Worm (Caenorhabditis elegans) whole organism, L4 larva: ENCODE measurements around the gene R05D3.8.

Experiments
- D1046.2 ChIP-seq: fragments of 200-800 bp; sonication (Bioruptor generic); IDR thresholded peaks from 2 replicates; pipeline ENCODE4 v1.3.6; 2022; ENCODE audit warnings: missing genetic modification characterization, missing compliant biosample characterization
- F10B5.3 ChIP-seq: sonication (generic microtip); optimal IDR thresholded peaks from 2 replicates; lab custom pipeline; 2016; ENCODE audit warnings: mild to moderate bottlenecking, missing genetic modification characterization, missing compliant biosample characterization
- F26F4.8 ChIP-seq: fragments of 200-800 bp; sonication (Bioruptor generic); conservative IDR thresholded peaks from 2 replicates; pipeline ENCODE4 v1.3.6; 2022; ENCODE audit warnings: missing genetic modification characterization, missing compliant biosample characterization
- R02D3.7 ChIP-seq: fragments of 150-350 bp; sonication (generic microtip); optimal IDR thresholded peaks from 3 replicates; lab custom pipeline; 2014; ENCODE audit warnings: missing biosample characterization, missing genetic modification characterization
- T26A8.4 ChIP-seq: fragments of 200-800 bp; sonication (Bioruptor generic); IDR thresholded peaks from 2 replicates; pipeline ENCODE4 v1.3.6; 2022; ENCODE audit warnings: missing genetic modification characterization, missing compliant biosample characterization
- Y105C5A.15 ChIP-seq: fragments of 200-800 bp; sonication (Bioruptor generic); IDR thresholded peaks from 2 replicates; pipeline ENCODE4 v1.3.6; 2022; ENCODE audit warnings: missing genetic modification characterization, missing compliant biosample characterization
- ZK546.5 ChIP-seq, 2 experiments: sonication (generic microtip); optimal IDR thresholded peaks; 2 replicates each; lab custom pipeline; 2017; ENCODE audit warnings: missing biosample characterization in 2 of 2, missing genetic modification characterization in 2 of 2
- aha-1 ChIP-seq: fragments of 150-350 bp; peaks from one replicate; lab custom pipeline; 2014; ENCODE audit warnings: missing biosample characterization, missing genetic modification characterization
- ceh-20 ChIP-seq: fragments of 200-800 bp; sonication (Bioruptor generic); IDR thresholded peaks from 2 replicates; pipeline ENCODE4 v1.3.6; 2022; ENCODE audit warnings: missing genetic modification reagents, missing genetic modification characterization, missing compliant biosample characterization
- ceh-32 ChIP-seq: sonication (generic microtip); optimal IDR thresholded peaks from 2 replicates; lab custom pipeline; 2016; ENCODE audit warnings: mild to moderate bottlenecking, missing genetic modification characterization, missing compliant biosample characterization; ENCODE audit not compliant: poor library complexity
- cey-2 ChIP-seq: sonication (generic microtip); optimal IDR thresholded peaks from 3 replicates; lab custom pipeline; 2017; ENCODE audit warnings: missing genetic modification characterization, mild to moderate bottlenecking, missing compliant biosample characterization, antibody characterized with exemption, borderline replicate concordance; ENCODE audit not compliant: insufficient read depth
- daf-16 ChIP-seq, 3 experiments: sonication (generic microtip); optimal IDR thresholded peaks; 2 replicates each; lab custom pipeline; 2016 to 2017; ENCODE audit warnings: missing genetic modification characterization in 3 of 3, missing genetic modification reagents in 3 of 3, mild to moderate bottlenecking in 2 of 3, missing compliant biosample characterization in 2 of 3, missing biosample characterization in 1 of 3, moderate library complexity in 1 of 3
- dmd-6 ChIP-seq: fragments of 200-800 bp; sonication (Bioruptor generic); IDR thresholded peaks from 2 replicates; pipeline ENCODE4 v1.3.6; 2022; ENCODE audit warnings: missing genetic modification reagents, missing genetic modification characterization, missing compliant biosample characterization
- dmd-8 ChIP-seq: fragments of 200-800 bp; sonication (Bioruptor generic); IDR thresholded peaks from 2 replicates; pipeline ENCODE4 v1.3.6; 2022; ENCODE audit warnings: missing genetic modification characterization, missing compliant biosample characterization
- dpl-1 ChIP-seq: fragments of 150-350 bp; optimal IDR thresholded peaks from 2 replicates; lab custom pipeline; 2014; ENCODE audit warnings: missing biosample characterization, missing genetic modification reagents, missing genetic modification characterization
- duxl-1 ChIP-seq: sonication (generic microtip); optimal IDR thresholded peaks from 2 replicates; lab custom pipeline; 2016; ENCODE audit warnings: mild to moderate bottlenecking, missing genetic modification characterization, moderate library complexity, missing compliant biosample characterization; ENCODE audit not compliant: poor library complexity
- dve-1 ChIP-seq: sonication (generic microtip); optimal IDR thresholded peaks from 2 replicates; lab custom pipeline; 2017; ENCODE audit warnings: antibody characterized with exemption, mild to moderate bottlenecking, missing genetic modification characterization, missing compliant biosample characterization; ENCODE audit not compliant: insufficient read depth
- egl-43 ChIP-seq: fragments of 200-800 bp; sonication (Bioruptor generic); IDR thresholded peaks from 2 replicates; pipeline ENCODE4 v1.3.6; 2022; ENCODE audit warnings: missing genetic modification reagents, missing genetic modification characterization, missing compliant biosample characterization
- hif-1 ChIP-seq, 2 experiments: sonication (generic microtip); optimal IDR thresholded peaks; 2 replicates each; lab custom pipeline; 2016 to 2017; ENCODE audit warnings: missing compliant biosample characterization in 2 of 2, missing genetic modification characterization in 2 of 2, missing genetic modification reagents in 2 of 2, missing genotype in 2 of 2, mild to moderate bottlenecking in 1 of 2
- hlh-11 ChIP-seq: fragments of 200-800 bp; sonication (Bioruptor generic); optimal IDR thresholded peaks from 2 replicates; lab custom pipeline; 2018; ENCODE audit warnings: mild to moderate bottlenecking, missing genetic modification characterization, missing compliant biosample characterization
- hmg-1.1 ChIP-seq: fragments of 200-800 bp; sonication (Bioruptor generic); IDR thresholded peaks from 2 replicates; pipeline ENCODE4 v1.3.6; 2022; ENCODE audit warnings: missing genetic modification reagents, missing genetic modification characterization, missing compliant biosample characterization
- jun-1 ChIP-seq: fragments of 150-350 bp; optimal IDR thresholded peaks from 2 replicates; lab custom pipeline; 2014; ENCODE audit warnings: missing biosample characterization, missing genetic modification reagents, missing genetic modification characterization
- lin-1 ChIP-seq: fragments of 200-800 bp; sonication (Bioruptor generic); IDR thresholded peaks from 2 replicates; pipeline ENCODE4 v1.3.6; 2022; ENCODE audit warnings: missing genetic modification reagents, missing genetic modification characterization, missing compliant biosample characterization
- lin-15B ChIP-seq: fragments of 150-350 bp; sonication (generic microtip); optimal IDR thresholded peaks from 3 replicates; lab custom pipeline; 2014; ENCODE audit warnings: missing biosample characterization, missing genetic modification characterization
- lin-29 ChIP-seq: fragments of 200-800 bp; sonication (Bioruptor generic); IDR thresholded peaks from 2 replicates; pipeline ENCODE4 v1.3.6; 2022; ENCODE audit warnings: missing genetic modification reagents, missing genetic modification characterization, missing compliant biosample characterization
- madf-5 ChIP-seq, 2 experiments: fragments of 200-800 bp; sonication (Bioruptor generic); IDR thresholded peaks; 2 replicates each; pipeline ENCODE4 v1.3.6; 2022; ENCODE audit warnings: missing compliant biosample characterization in 2 of 2, missing genetic modification characterization in 2 of 2
- mdl-1 ChIP-seq, 2 experiments: fragments of 150-350 bp in 1 of 2; sonication (generic microtip) in 1 of 2; optimal IDR thresholded peaks; 2 replicates each; lab custom pipeline; 2014 to 2017; ENCODE audit warnings: missing biosample characterization in 2 of 2, missing genetic modification characterization in 2 of 2
- mdt-29 ChIP-seq: fragments of 200-800 bp; sonication (Bioruptor generic); IDR thresholded peaks from 2 replicates; pipeline ENCODE4 v1.3.6; 2022; ENCODE audit warnings: missing genetic modification reagents, missing genetic modification characterization, missing compliant biosample characterization
- mes-2 ChIP-seq: sonication (generic microtip); optimal IDR thresholded peaks from 2 replicates; lab custom pipeline; 2016; ENCODE audit warnings: missing genotype, mild to moderate bottlenecking, missing genetic modification characterization, missing compliant biosample characterization; ENCODE audit not compliant: poor library complexity, severe bottlenecking
- nhr-102 ChIP-seq: sonication (generic microtip); optimal IDR thresholded peaks from 2 replicates; lab custom pipeline; 2016; ENCODE audit warnings: mild to moderate bottlenecking, missing genetic modification characterization, moderate library complexity, missing compliant biosample characterization
- nhr-11 ChIP-seq: fragments of 150-350 bp; optimal IDR thresholded peaks from 2 replicates; lab custom pipeline; 2014; ENCODE audit warnings: missing biosample characterization, missing genetic modification characterization
- nhr-237 ChIP-seq: sonication (generic microtip); optimal IDR thresholded peaks from 2 replicates; lab custom pipeline; 2017; ENCODE audit warnings: missing biosample characterization, missing genetic modification characterization
- nhr-28 ChIP-seq: fragments of 150-350 bp; optimal IDR thresholded peaks from 2 replicates; lab custom pipeline; 2014; ENCODE audit warnings: missing biosample characterization, missing genetic modification characterization
- nhr-41 ChIP-seq: fragments of 200-800 bp; sonication (Bioruptor generic); IDR thresholded peaks from 2 replicates; pipeline ENCODE4 v1.3.6; 2022; ENCODE audit warnings: missing genetic modification reagents, missing genetic modification characterization, missing compliant biosample characterization
- nhr-42 ChIP-seq: fragments of 200-800 bp; sonication (Bioruptor generic); IDR thresholded peaks from 2 replicates; pipeline ENCODE4 v1.3.6; 2022; ENCODE audit warnings: missing genetic modification characterization, missing compliant biosample characterization
- nhr-48 ChIP-seq: sonication (generic microtip); optimal IDR thresholded peaks from 2 replicates; lab custom pipeline; 2016; ENCODE audit warnings: mild to moderate bottlenecking, missing genetic modification characterization, missing compliant biosample characterization
- nhr-6 ChIP-seq: fragments of 150-350 bp; optimal IDR thresholded peaks from 2 replicates; lab custom pipeline; 2014; ENCODE audit warnings: missing biosample characterization, missing genetic modification characterization
- rbr-2 ChIP-seq: sonication (generic microtip); optimal IDR thresholded peaks from 2 replicates; lab custom pipeline; 2016; ENCODE audit warnings: missing genotype, missing genetic modification characterization, missing compliant biosample characterization
- saeg-2 ChIP-seq: fragments of 200-800 bp; sonication (Bioruptor generic); IDR thresholded peaks from 2 replicates; pipeline ENCODE4 v1.3.6; 2022; ENCODE audit warnings: missing genetic modification reagents, missing genetic modification characterization, missing compliant biosample characterization
- snpc-1.2 ChIP-seq: fragments of 200-800 bp; sonication (Bioruptor generic); IDR thresholded peaks from 2 replicates; pipeline ENCODE4 v1.3.6; 2022; ENCODE audit warnings: missing genetic modification reagents, missing genetic modification characterization, missing compliant biosample characterization
- snpc-4 ChIP-seq: fragments of 150-350 bp; optimal IDR thresholded peaks from 2 replicates; lab custom pipeline; 2014; ENCODE audit warnings: missing biosample characterization, missing genetic modification characterization
- spr-1 ChIP-seq: sonication (generic microtip); optimal IDR thresholded peaks from 2 replicates; lab custom pipeline; 2016; ENCODE audit warnings: mild to moderate bottlenecking, missing genetic modification characterization, missing compliant biosample characterization
- spr-3 ChIP-seq: fragments of 200-800 bp; sonication (Bioruptor generic); optimal IDR thresholded peaks from 2 replicates; lab custom pipeline; 2018; ENCODE audit warnings: mild to moderate bottlenecking, missing genetic modification characterization, missing compliant biosample characterization
- tag-97 ChIP-seq: fragments of 200-800 bp; sonication (Bioruptor generic); IDR thresholded peaks from 2 replicates; pipeline ENCODE4 v1.3.6; 2022; ENCODE audit warnings: missing genetic modification characterization, missing compliant biosample characterization
- tra-1 ChIP-seq: fragments of 200-800 bp; sonication (Bioruptor generic); IDR thresholded peaks from 2 replicates; pipeline ENCODE4 v1.3.6; 2022; ENCODE audit warnings: missing genetic modification reagents, missing genetic modification characterization, missing compliant biosample characterization
- unc-130 ChIP-seq: sonication (generic microtip); optimal IDR thresholded peaks from 2 replicates; lab custom pipeline; 2016; ENCODE audit warnings: missing genetic modification reagents, missing genetic modification characterization, missing compliant biosample characterization
- unc-39 ChIP-seq: sonication (generic microtip); optimal IDR thresholded peaks from 2 replicates; lab custom pipeline; 2017; ENCODE audit warnings: missing biosample characterization, missing genetic modification characterization
- vab-7 ChIP-seq: fragments of 200-800 bp; sonication (Bioruptor generic); IDR thresholded peaks from 2 replicates; pipeline ENCODE4 v1.3.6; 2022; ENCODE audit warnings: missing genetic modification reagents, missing genetic modification characterization, missing compliant biosample characterization
- zfp-3 ChIP-seq: fragments of 200-800 bp; sonication (Bioruptor generic); conservative IDR thresholded peaks from 2 replicates; pipeline ENCODE4 v1.3.6; 2022; ENCODE audit warnings: missing genetic modification reagents, missing genetic modification characterization, missing compliant biosample characterization

R05D3.8 gene

ce11 chrIII:8354644-8355461 lies 3.3 kb downstream of the R05D3.8 start, which contains the start of gene unc-116 (continued):
- no peak for TF ChIP-seq lin-1 (GFP tag; lab: Robert Waterston, UW)
- TF ChIP-seq hif-1 (tag; optimal IDR thresholded peaks at IDR 0.05; lab: Kevin White, UChicago), result no peak
- no peak for TF ChIP-seq nhr-6 (tag; lab: Kevin White, UChicago)
- no peak for TF ChIP-seq dmd-6 (GFP tag; lab: Robert Waterston, UW)
- TF ChIP-seq vab-7 (GFP tag; lab: Robert Waterston, UW), result no peak
- no peak for TF ChIP-seq R02D3.7 (tag; lab: Kevin White, UChicago)
- TF ChIP-seq nhr-237 (tag; lab: Kevin White, UChicago), result no peak
- TF ChIP-seq lin-15B (tag; lab: Kevin White, UChicago), result no peak
- TF ChIP-seq snpc-1.2, result no peak
- no peak for TF ChIP-seq saeg-2 (GFP tag; lab: Robert Waterston, UW)
- TF ChIP-seq T26A8.4 (GFP tag; lab: Robert Waterston, UW), result peak; percentile 22; the same call in 1 of the 2 replicates
- no peak for TF ChIP-seq spr-3 (GFP tag; lab: Kevin White, UChicago)
- TF ChIP-seq snpc-4 (tag; lab: Kevin White, UChicago), result no peak
- TF ChIP-seq cey-2 (tag; lab: Kevin White, UChicago), result no peak
- no peak for TF ChIP-seq unc-130 (GFP tag; lab: Kevin White, UChicago)
- TF ChIP-seq nhr-42, result no peak
- TF ChIP-seq tra-1 (GFP tag; lab: Robert Waterston, UW), result no peak
- TF ChIP-seq dpl-1 (GFP tag; lab: Kevin White, UChicago), result peak; percentile 34
- TF ChIP-seq mdt-29 (GFP tag; lab: Robert Waterston, UW), result no peak
- TF ChIP-seq ZK546.5 (tag; optimal IDR thresholded peaks at IDR 0.05; lab: Kevin White, UChicago), result no peak
- TF ChIP-seq egl-43, result 0 out of 2 replicates have a peak, but pooled peaks have one; percentile 28
- TF ChIP-seq unc-39 (tag; lab: Kevin White, UChicago), result no peak
- no peak for TF ChIP-seq zfp-3 (GFP tag; lab: Robert Waterston, UW)
- TF ChIP-seq aha-1 (tag; lab: Kevin White, UChicago), result peak; percentile 33
- TF ChIP-seq ceh-20 (GFP tag; lab: Robert Waterston, UW), result no peak
- TF ChIP-seq nhr-41 (GFP tag; lab: Robert Waterston, UW), result no peak
- no peak for TF ChIP-seq nhr-48 (tag; lab: Kevin White, UChicago)
- peak; percentile 22 for TF ChIP-seq nhr-11 (tag; lab: Kevin White, UChicago)
- TF ChIP-seq hlh-11 (tag; lab: Kevin White, UChicago), result no peak
- no peak for TF ChIP-seq spr-1
- no peak for TF ChIP-seq F26F4.8 (GFP tag; lab: Robert Waterston, UW)
- TF ChIP-seq dve-1 (tag; lab: Kevin White, UChicago), result peak; percentile 55
- peak; percentile 37 to 76 for TF ChIP-seq mdl-1 (tag; optimal IDR thresholded peaks at IDR 0.05; lab: Kevin White, UChicago)
- TF ChIP-seq dmd-8 (GFP tag; lab: Robert Waterston, UW), result no peak
- TF ChIP-seq jun-1 (tag; lab: Kevin White, UChicago), result no peak
- TF ChIP-seq F10B5.3 (tag; lab: Kevin White, UChicago), result no peak
- TF ChIP-seq hmg-1.1 (GFP tag; lab: Robert Waterston, UW), result peak; percentile 51
- peak; percentile 34 for TF ChIP-seq mes-2 (tag; lab: Kevin White, UChicago)
- TF ChIP-seq D1046.2 (GFP tag; lab: Robert Waterston, UW), result no peak
- no peak for TF ChIP-seq nhr-102 (tag; lab: Kevin White, UChicago)
- no peak for TF ChIP-seq tag-97 (GFP tag; lab: Robert Waterston, UW)
- TF ChIP-seq daf-16 (GFP tag; optimal IDR thresholded peaks at IDR 0.05; lab: Kevin White, UChicago), result no peak
- no peak for TF ChIP-seq daf-16 (tag; optimal IDR thresholded peaks at IDR 0.05; lab: Kevin White, UChicago)
- TF ChIP-seq nhr-28 (tag; lab: Kevin White, UChicago), result no peak
- no peak for TF ChIP-seq duxl-1 (tag; lab: Kevin White, UChicago)
- TF ChIP-seq madf-5 (GFP tag; IDR thresholded peaks at IDR 0.05; lab: Robert Waterston, UW), result no peak
- no peak for TF ChIP-seq Y105C5A.15 (GFP tag; lab: Robert Waterston, UW)
- TF ChIP-seq rbr-2 (tag; lab: Kevin White, UChicago), result no peak
- no peak for TF ChIP-seq ceh-32
- no peak for TF ChIP-seq lin-29
